Fruit fly (Drosophila melanogaster) whole organism, embryonic: Measurements from ENCODE around the gene CG5928.

Source experiments
- B-H1 ChIP-seq: fragments of 200-800 bp; sonication (Bioruptor generic); IDR thresholded peaks from 3 replicates; pipeline ENCODE4 v1.3.6; 2022; ENCODE audit warnings: missing biosample characterization, missing genetic modification characterization
- B-H2 ChIP-seq: fragments of 200-800 bp; sonication (Bioruptor generic); optimal IDR thresholded peaks from 2 replicates; lab custom pipeline; 2018; ENCODE audit warnings: missing biosample characterization, mild to moderate bottlenecking, missing genetic modification characterization
- C15 ChIP-seq: fragments of 200-800 bp; sonication (Bioruptor generic); IDR thresholded peaks from 3 replicates; pipeline ENCODE4 v1.3.6; 2022; ENCODE audit warnings: missing biosample characterization, missing genetic modification characterization
- CG10431 ChIP-seq: fragments of 200-800 bp; sonication (Bioruptor generic); optimal IDR thresholded peaks from 3 replicates; lab custom pipeline; 2018; ENCODE audit warnings: missing biosample characterization, mild to moderate bottlenecking, missing genetic modification characterization
- CG11085 ChIP-seq: fragments of 200-800 bp; sonication (Bioruptor generic); IDR thresholded peaks from 2 replicates; pipeline ENCODE4 v1.3.6; 2022; ENCODE audit warnings: missing biosample characterization, missing genetic modification characterization
- CG11456 ChIP-seq: fragments of 200-800 bp; sonication (Bioruptor generic); IDR thresholded peaks from 3 replicates; pipeline ENCODE4 v1.3.6; 2022; ENCODE audit warnings: missing biosample characterization, missing genetic modification characterization
- CG12219 ChIP-seq: fragments of 200-800 bp; sonication (Bioruptor generic); optimal IDR thresholded peaks from 3 replicates; lab custom pipeline; 2018; ENCODE audit warnings: missing biosample characterization, mild to moderate bottlenecking, missing genetic modification characterization
- CG13775 ChIP-seq: fragments of 200-800 bp; sonication (Bioruptor generic); optimal IDR thresholded peaks from 3 replicates; lab custom pipeline; 2017; ENCODE audit warnings: missing biosample characterization, mild to moderate bottlenecking, missing genetic modification characterization
- CG1529 ChIP-seq: fragments of 200-800 bp; sonication (Bioruptor generic); optimal IDR thresholded peaks from 3 replicates; lab custom pipeline; 2018; ENCODE audit warnings: missing biosample characterization, missing genetic modification characterization
- CG15479 ChIP-seq: fragments of 200-800 bp; sonication (Bioruptor generic); optimal IDR thresholded peaks from 3 replicates; lab custom pipeline; 2019; ENCODE audit warnings: missing biosample characterization, mild to moderate bottlenecking, missing genetic modification characterization, moderate library complexity
- CG1603 ChIP-seq: fragments of 200-800 bp; sonication (Bioruptor generic); optimal IDR thresholded peaks from 2 replicates; lab custom pipeline; 2019; ENCODE audit warnings: missing biosample characterization, mild to moderate bottlenecking, missing genetic modification characterization, moderate library complexity
- CG1647 ChIP-seq: fragments of 200-800 bp; sonication (Bioruptor generic); optimal IDR thresholded peaks from 3 replicates; lab custom pipeline; 2016; ENCODE audit warnings: missing biosample characterization, missing genetic modification characterization
- CG18599 ChIP-seq: fragments of 200-800 bp; sonication (Bioruptor generic); optimal IDR thresholded peaks from 3 replicates; lab custom pipeline; 2017; ENCODE audit warnings: missing biosample characterization, missing genetic modification characterization, mild to moderate bottlenecking, moderate library complexity, missing genetic modification reagents
- CG31365 ChIP-seq: fragments of 200-800 bp; sonication (Bioruptor generic); optimal IDR thresholded peaks from 2 replicates; lab custom pipeline; 2018; ENCODE audit warnings: missing biosample characterization, mild to moderate bottlenecking, missing genetic modification characterization
- CG33557 ChIP-seq: fragments of 200-800 bp; sonication (Bioruptor generic); optimal IDR thresholded peaks from 2 replicates; lab custom pipeline; 2019; ENCODE audit warnings: missing biosample characterization, mild to moderate bottlenecking, missing genetic modification characterization, moderate library complexity
- CG3995 ChIP-seq: fragments of 200-800 bp; sonication (Bioruptor generic); optimal IDR thresholded peaks from 3 replicates; lab custom pipeline; 2016; ENCODE audit warnings: missing biosample characterization, missing genetic modification characterization
- CG4360 ChIP-seq: fragments of 200-800 bp; sonication (Bioruptor generic); IDR thresholded peaks from 2 replicates; pipeline ENCODE4 v1.3.6; 2022; ENCODE audit warnings: missing biosample characterization, missing genetic modification characterization
- CG6175 ChIP-seq: fragments of 200-800 bp; sonication (Bioruptor generic); IDR thresholded peaks from 3 replicates; pipeline ENCODE4 v1.3.6; 2022; ENCODE audit warnings: missing biosample characterization, missing genetic modification characterization
- CG6765 ChIP-seq: fragments of 200-800 bp; sonication (Bioruptor generic); optimal IDR thresholded peaks from 3 replicates; lab custom pipeline; 2017; ENCODE audit warnings: missing biosample characterization, mild to moderate bottlenecking, missing genetic modification characterization
- CG6854 ChIP-seq: fragments of 200-800 bp; sonication (Bioruptor generic); optimal IDR thresholded peaks from 3 replicates; lab custom pipeline; 2017; ENCODE audit warnings: missing biosample characterization, mild to moderate bottlenecking, missing genetic modification characterization
- CG7786 ChIP-seq: fragments of 200-800 bp; sonication (Bioruptor generic); optimal IDR thresholded peaks from 2 replicates; lab custom pipeline; 2016; ENCODE audit warnings: missing biosample characterization, missing genetic modification characterization
- CG7839 ChIP-seq: fragments of 200-800 bp; sonication (Bioruptor generic); optimal IDR thresholded peaks from 3 replicates; lab custom pipeline; 2018; ENCODE audit warnings: missing biosample characterization, mild to moderate bottlenecking, missing genetic modification characterization, moderate library complexity
- CG7963 ChIP-seq: fragments of 200-800 bp; sonication (Bioruptor generic); IDR thresholded peaks from 3 replicates; pipeline ENCODE4 v1.3.6; 2022; ENCODE audit warnings: missing biosample characterization, missing genetic modification characterization; ENCODE audit not compliant: partially characterized antibody
- CG8290 ChIP-seq, 3 experiments: fragments of 200-800 bp; sonication (Bioruptor generic); optimal IDR thresholded peaks; 2 replicates each; lab custom pipeline; 2016 to 2019; ENCODE audit warnings: missing biosample characterization in 3 of 3, missing genetic modification characterization in 3 of 3, mild to moderate bottlenecking in 2 of 3, moderate library complexity in 1 of 3
- CG8765 ChIP-seq: fragments of 200-800 bp; sonication (Bioruptor generic); IDR thresholded peaks from 2 replicates; pipeline ENCODE4 v1.3.6; 2022; ENCODE audit warnings: missing biosample characterization, missing genetic modification characterization
- Chrac-16 ChIP-seq: fragments of 200-800 bp; sonication (Bioruptor generic); optimal IDR thresholded peaks from 3 replicates; lab custom pipeline; 2016; ENCODE audit warnings: missing biosample characterization, missing genetic modification characterization
- Dll ChIP-seq: fragments of 200-800 bp; sonication (Bioruptor generic); IDR thresholded peaks from 4 replicates; pipeline ENCODE4 v1.3.6; 2022; ENCODE audit warnings: missing biosample characterization, missing genetic modification characterization; ENCODE audit not compliant: partially characterized antibody
- E2f1 ChIP-seq: fragments of 200-800 bp; sonication (Bioruptor generic); IDR thresholded peaks from 2 replicates; pipeline ENCODE4 v1.3.6; 2022; ENCODE audit warnings: missing biosample characterization, missing genetic modification characterization
- Lhr ChIP-seq: fragments of 200-800 bp; sonication (Bioruptor generic); optimal IDR thresholded peaks from 3 replicates; lab custom pipeline; 2017; ENCODE audit warnings: mild to moderate bottlenecking, missing biosample characterization, missing genetic modification reagents, missing genetic modification characterization
- MESR4 ChIP-seq: fragments of 200-800 bp; sonication (Bioruptor generic); optimal IDR thresholded peaks from 2 replicates; lab custom pipeline; 2018; ENCODE audit warnings: missing biosample characterization, mild to moderate bottlenecking, missing genetic modification characterization, moderate library complexity
- NC2α ChIP-seq: fragments of 200-800 bp; sonication (Bioruptor generic); optimal IDR thresholded peaks from 2 replicates; lab custom pipeline; 2016; ENCODE audit warnings: missing biosample characterization, missing genetic modification characterization
- NFAT ChIP-seq: fragments of 200-800 bp; sonication (Bioruptor generic); IDR thresholded peaks from 2 replicates; pipeline ENCODE4 v1.3.6; 2022; ENCODE audit warnings: missing biosample characterization, missing genetic modification characterization
- NK7.1 ChIP-seq: fragments of 200-800 bp; sonication (Bioruptor generic); optimal IDR thresholded peaks from 3 replicates; lab custom pipeline; 2016; ENCODE audit warnings: missing biosample characterization, missing genetic modification characterization
- Poxn ChIP-seq: fragments of 200-800 bp; sonication (Bioruptor generic); IDR thresholded peaks from 2 replicates; pipeline ENCODE4 v1.3.6; 2022; ENCODE audit warnings: missing biosample characterization, missing genetic modification characterization
- bcd ChIP-seq: fragments of 200-800 bp; sonication (Bioruptor generic); optimal IDR thresholded peaks from 2 replicates; lab custom pipeline; 2017; ENCODE audit warnings: missing biosample characterization, mild to moderate bottlenecking, missing genetic modification characterization
- crp ChIP-seq, 2 experiments: fragments of 200-800 bp; sonication (Bioruptor generic); optimal IDR thresholded peaks; 2 replicates in 1 of 2; 3 replicates in 1 of 2; lab custom pipeline; 2017; ENCODE audit warnings: missing biosample characterization in 2 of 2, missing genetic modification characterization in 2 of 2, mild to moderate bottlenecking in 1 of 2, moderate library complexity in 1 of 2
- cwo ChIP-seq: fragments of 200-800 bp; sonication (Bioruptor generic); optimal IDR thresholded peaks from 3 replicates; lab custom pipeline; 2017; ENCODE audit warnings: missing biosample characterization, missing genetic modification characterization, mild to moderate bottlenecking, moderate library complexity, missing genetic modification reagents
- gem ChIP-seq: fragments of 200-800 bp; sonication (Bioruptor generic); optimal IDR thresholded peaks from 2 replicates; lab custom pipeline; 2019; ENCODE audit warnings: missing biosample characterization, mild to moderate bottlenecking, missing genetic modification characterization, moderate library complexity
- gt ChIP-seq: fragments of 200-800 bp; sonication (Bioruptor generic); IDR thresholded peaks from 2 replicates; pipeline ENCODE4 v1.3.6; 2022; ENCODE audit warnings: missing biosample characterization, missing genetic modification characterization
- ham ChIP-seq: fragments of 200-800 bp; sonication (Bioruptor generic); IDR thresholded peaks from 2 replicates; pipeline ENCODE4 v1.3.6; 2022; ENCODE audit warnings: missing biosample characterization, missing genetic modification characterization
- hb ChIP-seq: fragments of 200-800 bp; sonication (Bioruptor generic); IDR thresholded peaks from 3 replicates; pipeline ENCODE4 v1.3.6; 2022; ENCODE audit warnings: missing biosample characterization, missing genetic modification characterization; ENCODE audit not compliant: partially characterized antibody
- ken ChIP-seq: fragments of 200-800 bp; sonication (Bioruptor generic); IDR thresholded peaks from 3 replicates; pipeline ENCODE4 v1.3.6; 2022; ENCODE audit warnings: missing biosample characterization, missing genetic modification characterization
- lov ChIP-seq, 2 experiments: fragments of 200-800 bp in 1 of 2; fragments of >200 bp in 1 of 2; sonication (Bioruptor generic) in 1 of 2; IDR thresholded peaks in 1 of 2; optimal IDR thresholded peaks in 1 of 2; 2 replicates in 1 of 2; 3 replicates in 1 of 2; pipeline versions ENCODE4 v1.3.6 to Lab custom; 2017 to 2022; ENCODE audit warnings: missing biosample characterization in 1 of 2, missing genetic modification characterization in 1 of 2
- nmo ChIP-seq: fragments of 200-800 bp; sonication (Bioruptor generic); optimal IDR thresholded peaks from 2 replicates; lab custom pipeline; 2018; ENCODE audit warnings: missing biosample characterization, mild to moderate bottlenecking, missing genetic modification characterization, moderate library complexity
- pnt ChIP-seq: fragments of 200-800 bp; sonication (Bioruptor generic); optimal IDR thresholded peaks from 3 replicates; lab custom pipeline; 2016; ENCODE audit warnings: missing biosample characterization, missing genetic modification characterization
- schlank ChIP-seq: fragments of 200-800 bp; sonication (Bioruptor generic); optimal IDR thresholded peaks from 2 replicates; lab custom pipeline; 2018; ENCODE audit warnings: missing biosample characterization, mild to moderate bottlenecking, missing genetic modification characterization
- seq ChIP-seq: fragments of 200-800 bp; sonication (Bioruptor generic); IDR thresholded peaks from 2 replicates; pipeline ENCODE4 v1.3.6; 2022; ENCODE audit warnings: missing biosample characterization, missing genetic modification characterization
- usp ChIP-seq: fragments of >200 bp; optimal IDR thresholded peaks from 2 replicates; lab custom pipeline; 2017; ENCODE audit warnings: missing biosample characterization, missing genetic modification characterization
- vfl ChIP-seq: fragments of 200-800 bp; sonication (Bioruptor generic); optimal IDR thresholded peaks from 2 replicates; lab custom pipeline; 2016; ENCODE audit warnings: missing biosample characterization, missing genetic modification characterization

CG5928 gene

DNA sequence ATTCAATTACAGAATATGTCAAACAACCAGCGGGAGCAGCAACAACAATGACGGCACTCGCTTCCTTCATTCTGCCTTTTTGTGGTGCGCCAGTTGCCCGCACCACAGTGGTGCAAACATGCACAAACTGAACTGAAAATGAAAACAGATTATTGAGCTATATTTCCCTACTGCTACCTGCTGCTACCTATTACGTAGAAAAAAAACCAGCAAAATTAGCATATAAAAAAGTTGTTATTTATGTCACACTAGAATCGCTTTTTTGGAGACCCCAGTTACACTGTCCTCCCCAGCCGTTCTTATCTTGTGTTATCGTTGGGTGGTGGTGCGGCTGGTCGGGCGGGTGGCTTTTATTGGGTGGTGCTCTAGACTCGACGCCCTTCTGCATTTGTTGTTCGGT is 29.8 kb downstream of the CG5928 start (continued):
- TF ChIP-seq CG31365 (tag; lab: Kevin White, UChicago) (peak; percentile 49), CG18599 (GFP tag; lab: Kevin White, UChicago) (peak; percentile 91), CG7963 (GFP tag; lab: Robert Waterston, UW) (no peak), CG8290 (GFP tag; optimal IDR thresholded peaks at IDR 0.05; lab: Kevin White, UChicago) (no peak), CG8290 (tag; optimal IDR thresholded peaks at IDR 0.05; lab: Kevin White, UChicago) (peak in 1 of 2 experiments; percentile 75), C15 (GFP tag; lab: Robert Waterston, UW) (peak; percentile 80; the same call in 2 of the 3 replicates), Lhr (GFP tag; lab: Kevin White, UChicago) (peak; percentile 26), NFAT (GFP tag; lab: Robert Waterston, UW) (peak; percentile 67), CG3995 (GFP tag; lab: Kevin White, UChicago) (no peak), gt (GFP tag; lab: Robert Waterston, UW) (peak; percentile 66; the same call in 1 of the 2 replicates), CG6854 (GFP tag; lab: Kevin White, UChicago) (peak; percentile 29), NK7.1 (GFP tag; lab: Kevin White, UChicago) (peak; percentile 63), MESR4 (no peak), ken (GFP tag; lab: Robert Waterston, UW) (peak; percentile 89), CG1603 (tag; lab: Kevin White, UChicago) (peak; percentile 87), lov (optimal IDR thresholded peaks at IDR 0.05; lab: Kevin White, UChicago) (no peak), lov (GFP tag; IDR thresholded peaks at IDR 0.05; lab: Robert Waterston, UW) (peak; percentile 85; the same call in 2 of the 3 replicates), B-H1 (GFP tag; lab: Robert Waterston, UW) (peak; percentile 87), CG11085 (GFP tag; lab: Robert Waterston, UW) (peak; percentile 59), CG6175 (GFP tag; lab: Robert Waterston, UW) (peak; percentile 72; the same call in 2 of the 3 replicates), CG6765 (peak; percentile 3), ham (no peak), CG15479 (no peak), schlank (tag; lab: Kevin White, UChicago) (peak; percentile 18), Poxn (GFP tag; lab: Robert Waterston, UW) (peak; percentile 56; the same call in 1 of the 2 replicates), bcd (GFP tag; lab: Kevin White, UChicago) (peak; percentile 84), CG1529 (GFP tag; lab: Kevin White, UChicago) (peak; percentile 59), usp (GFP tag; lab: Kevin White, UChicago) (no peak), crp (GFP tag; optimal IDR thresholded peaks at IDR 0.05; lab: Kevin White, UChicago) (peak in 1 of 2 experiments; percentile 30), CG4360 (GFP tag; lab: Robert Waterston, UW) (peak; percentile 50), Dll (GFP tag; lab: Robert Waterston, UW) (0 out of 4 replicates have a peak, but pooled peaks have one; percentile 24), cwo (GFP tag; lab: Kevin White, UChicago) (peak; percentile 82), CG33557 (GFP tag; lab: Kevin White, UChicago) (no peak), CG13775 (GFP tag; lab: Kevin White, UChicago) (peak; percentile 56), CG12219 (GFP tag; lab: Kevin White, UChicago) (peak; percentile 76), CG10431 (GFP tag; lab: Kevin White, UChicago) (no peak), E2f1 (peak; percentile 88), CG11456 (GFP tag; lab: Robert Waterston, UW) (peak; percentile 87), seq (GFP tag; lab: Robert Waterston, UW) (peak; percentile 66), Chrac-16 (GFP tag; lab: Kevin White, UChicago) (peak; percentile 65), vfl (GFP tag; lab: Kevin White, UChicago) (peak; percentile 37), CG7786 (GFP tag; lab: Kevin White, UChicago) (peak; percentile 79), NC2α (GFP tag; lab: Kevin White, UChicago) (peak; percentile 40), gem (tag; lab: Kevin White, UChicago) (peak; percentile 85), CG1647 (GFP tag; lab: Kevin White, UChicago) (peak; percentile 70), CG7839 (peak; percentile 88), B-H2 (GFP tag; lab: Kevin White, UChicago) (no peak), CG8765 (GFP tag; lab: Robert Waterston, UW) (peak; percentile 78), hb (no peak), nmo (GFP tag; lab: Kevin White, UChicago) (peak; percentile 86), pnt (GFP tag; lab: Kevin White, UChicago) (peak; percentile 79)
